Fruit fly (Drosophila melanogaster) whole organism, embryonic: ENCODE measurements around the gene CG9044.
A peak's percentile ranks its signal among the peaks of the same experiment; 100 is the strongest.

Source experiments
- Abd-B ChIP-seq: fragments of 200-800 bp; sonication (Bioruptor generic); optimal IDR thresholded peaks from 2 replicates; lab custom pipeline; 2018; ENCODE audit warnings: missing biosample characterization, mild to moderate bottlenecking, missing genetic modification characterization, moderate library complexity
- CG10979 ChIP-seq: fragments of 200-800 bp; sonication (Bioruptor generic); optimal IDR thresholded peaks from 2 replicates; lab custom pipeline; 2018; ENCODE audit warnings: missing biosample characterization, mild to moderate bottlenecking, missing genetic modification characterization, moderate library complexity
- CG11504 ChIP-seq: fragments of 200-800 bp; sonication (Bioruptor generic); optimal IDR thresholded peaks from 3 replicates; lab custom pipeline; 2019; ENCODE audit warnings: missing biosample characterization, mild to moderate bottlenecking, missing genetic modification characterization, moderate library complexity
- CG12236 ChIP-seq: fragments of 200-800 bp; sonication (Bioruptor generic); optimal IDR thresholded peaks from 2 replicates; lab custom pipeline; 2016; ENCODE audit warnings: missing biosample characterization, missing genetic modification characterization
- CG13775 ChIP-seq: fragments of 200-800 bp; sonication (Bioruptor generic); optimal IDR thresholded peaks from 3 replicates; lab custom pipeline; 2017; ENCODE audit warnings: missing biosample characterization, mild to moderate bottlenecking, missing genetic modification characterization
- CG17361 ChIP-seq: fragments of 200-800 bp; sonication (Bioruptor generic); IDR thresholded peaks from 3 replicates; pipeline ENCODE4 v1.3.6; 2022; ENCODE audit warnings: missing biosample characterization, missing genetic modification characterization
- CG2678 ChIP-seq: fragments of 200-800 bp; sonication (Bioruptor generic); optimal IDR thresholded peaks from 3 replicates; lab custom pipeline; 2019; ENCODE audit warnings: missing biosample characterization, mild to moderate bottlenecking, missing genetic modification characterization, moderate library complexity
- CG2889 ChIP-seq: fragments of 200-800 bp; sonication (Bioruptor generic); IDR thresholded peaks from 3 replicates; pipeline ENCODE4 v1.3.6; 2022; ENCODE audit warnings: missing biosample characterization, missing genetic modification characterization
- CG30403 ChIP-seq: fragments of 200-800 bp; sonication (Bioruptor generic); optimal IDR thresholded peaks from 3 replicates; lab custom pipeline; 2016; ENCODE audit warnings: missing biosample characterization, missing genetic modification characterization
- CG31365 ChIP-seq: fragments of 200-800 bp; sonication (Bioruptor generic); optimal IDR thresholded peaks from 2 replicates; lab custom pipeline; 2018; ENCODE audit warnings: missing biosample characterization, mild to moderate bottlenecking, missing genetic modification characterization
- CG3726 ChIP-seq: fragments of 200-800 bp; sonication (Bioruptor generic); IDR thresholded peaks from 3 replicates; pipeline ENCODE4, ENCODE4 v1.3.6; 2022; ENCODE audit warnings: missing biosample characterization, missing genetic modification characterization
- CG3847 ChIP-seq: fragments of 200-800 bp; sonication (Bioruptor generic); IDR thresholded peaks from 2 replicates; pipeline ENCODE4 v1.3.6; 2022; ENCODE audit warnings: missing biosample characterization, missing genetic modification characterization
- CG4404 ChIP-seq: fragments of 200-800 bp; sonication (Bioruptor generic); IDR thresholded peaks from 2 replicates; pipeline ENCODE4 v1.3.6; 2022; ENCODE audit warnings: missing biosample characterization, missing genetic modification characterization
- CG4730 ChIP-seq: fragments of 200-800 bp; sonication (Bioruptor generic); IDR thresholded peaks from 2 replicates; pipeline ENCODE4 v1.3.6; 2022; ENCODE audit warnings: missing biosample characterization, missing genetic modification characterization
- CG4854 ChIP-seq: fragments of 200-800 bp; sonication (Bioruptor generic); optimal IDR thresholded peaks from 2 replicates; lab custom pipeline; 2016; ENCODE audit warnings: missing biosample characterization, missing genetic modification characterization, inconsistent platforms
- CG7357 ChIP-seq: fragments of 200-800 bp; sonication (Bioruptor generic); IDR thresholded peaks from 3 replicates; pipeline ENCODE4 v1.3.6; 2022; ENCODE audit warnings: missing biosample characterization, missing genetic modification characterization
- CG8281 ChIP-seq: fragments of 200-800 bp; sonication (Bioruptor generic); optimal IDR thresholded peaks from 2 replicates; lab custom pipeline; 2018; ENCODE audit warnings: missing biosample characterization, mild to moderate bottlenecking, missing genetic modification characterization, moderate library complexity
- CG8388 ChIP-seq: fragments of 200-800 bp; sonication (Bioruptor generic); optimal IDR thresholded peaks from 2 replicates; lab custom pipeline; 2019; ENCODE audit warnings: missing biosample characterization, mild to moderate bottlenecking, missing genetic modification characterization, moderate library complexity
- CG9727 ChIP-seq: fragments of 200-800 bp; sonication (Bioruptor generic); optimal IDR thresholded peaks from 3 replicates; lab custom pipeline; 2017; ENCODE audit warnings: missing biosample characterization, mild to moderate bottlenecking, missing genetic modification characterization
- CG9817 ChIP-seq: fragments of 200-800 bp; sonication (Bioruptor generic); optimal IDR thresholded peaks from 2 replicates; lab custom pipeline; 2018; ENCODE audit warnings: missing biosample characterization, mild to moderate bottlenecking, missing genetic modification characterization, moderate library complexity
- CG9876 ChIP-seq: fragments of 200-800 bp; sonication (Bioruptor generic); optimal IDR thresholded peaks from 2 replicates; lab custom pipeline; 2016; ENCODE audit warnings: missing biosample characterization, missing genetic modification characterization
- Chrac-16 ChIP-seq: fragments of 200-800 bp; sonication (Bioruptor generic); optimal IDR thresholded peaks from 3 replicates; lab custom pipeline; 2016; ENCODE audit warnings: missing biosample characterization, missing genetic modification characterization
- CoRest ChIP-seq: fragments of 200-800 bp; sonication (Bioruptor generic); optimal IDR thresholded peaks from 3 replicates; lab custom pipeline; 2018; ENCODE audit warnings: missing biosample characterization, mild to moderate bottlenecking, missing genetic modification characterization, moderate library complexity
- Dek ChIP-seq: fragments of 200-800 bp; sonication (Bioruptor generic); optimal IDR thresholded peaks from 3 replicates; lab custom pipeline; 2019; ENCODE audit warnings: missing biosample characterization, mild to moderate bottlenecking, missing genetic modification characterization, moderate library complexity
- Fer1 ChIP-seq: fragments of 200-800 bp; sonication (Bioruptor generic); optimal IDR thresholded peaks from 2 replicates; lab custom pipeline; 2017; ENCODE audit warnings: missing biosample characterization, mild to moderate bottlenecking, missing genetic modification characterization
- HLH3B ChIP-seq: fragments of 200-800 bp; sonication (Bioruptor generic); IDR thresholded peaks from 2 replicates; pipeline ENCODE4 v1.3.6; 2022; ENCODE audit warnings: missing biosample characterization, missing genetic modification characterization
- HLHmδ ChIP-seq: fragments of 200-800 bp; sonication (Bioruptor generic); optimal IDR thresholded peaks from 2 replicates; lab custom pipeline; 2018; ENCODE audit warnings: missing biosample characterization, mild to moderate bottlenecking, missing genetic modification characterization, moderate library complexity
- Jarid2 ChIP-seq: fragments of 200-800 bp; sonication (Bioruptor generic); optimal IDR thresholded peaks from 3 replicates; lab custom pipeline; 2017; ENCODE audit warnings: mild to moderate bottlenecking, missing biosample characterization, missing genetic modification reagents, missing genetic modification characterization
- Lim3 ChIP-seq: fragments of 200-800 bp; sonication (Bioruptor generic); IDR thresholded peaks from 2 replicates; pipeline ENCODE4 v1.3.6; 2022; ENCODE audit warnings: missing biosample characterization, missing genetic modification characterization
- Rfx ChIP-seq: fragments of 200-800 bp; sonication (Bioruptor generic); IDR thresholded peaks from 2 replicates; pipeline ENCODE4 v1.3.6; 2022; ENCODE audit warnings: missing biosample characterization, missing genetic modification characterization
- Side ChIP-seq: fragments of 200-800 bp; sonication (Bioruptor generic); optimal IDR thresholded peaks from 2 replicates; lab custom pipeline; 2016; ENCODE audit warnings: missing biosample characterization, missing genetic modification characterization
- Sox100B ChIP-seq: fragments of 200-800 bp; sonication (Bioruptor generic); optimal IDR thresholded peaks from 3 replicates; lab custom pipeline; 2018; ENCODE audit warnings: missing biosample characterization, mild to moderate bottlenecking, missing genetic modification characterization
- Tbp ChIP-seq: fragments of >200 bp; optimal IDR thresholded peaks from 2 replicates; lab custom pipeline; 2018; ENCODE audit warnings: missing biosample characterization, missing genetic modification characterization
- Xrp1 ChIP-seq: fragments of 200-800 bp; sonication (Bioruptor generic); IDR thresholded peaks from 2 replicates; pipeline ENCODE4 v1.3.6; 2022; ENCODE audit warnings: missing biosample characterization, missing genetic modification characterization
- YL-1 ChIP-seq: fragments of 200-800 bp; sonication (Bioruptor generic); optimal IDR thresholded peaks from 3 replicates; lab custom pipeline; 2017; ENCODE audit warnings: missing biosample characterization, mild to moderate bottlenecking, missing genetic modification characterization
- ab ChIP-seq: fragments of 200-800 bp; sonication (Bioruptor generic); optimal IDR thresholded peaks from 2 replicates; lab custom pipeline; 2016; ENCODE audit warnings: missing biosample characterization, missing genetic modification characterization
- bsh ChIP-seq, 2 experiments: fragments of 200-800 bp; sonication (Bioruptor generic); optimal IDR thresholded peaks; 2 replicates each; lab custom pipeline; 2017 to 2018; ENCODE audit warnings: mild to moderate bottlenecking in 2 of 2, missing biosample characterization in 2 of 2, missing genetic modification characterization in 2 of 2, moderate library complexity in 1 of 2
- cas ChIP-seq: fragments of 200-800 bp; sonication (Bioruptor generic); IDR thresholded peaks from 2 replicates; pipeline ENCODE4 v1.3.6; 2022; ENCODE audit warnings: missing biosample characterization, missing genetic modification characterization
- crp ChIP-seq, 2 experiments: fragments of 200-800 bp; sonication (Bioruptor generic); optimal IDR thresholded peaks; 2 replicates in 1 of 2; 3 replicates in 1 of 2; lab custom pipeline; 2017; ENCODE audit warnings: missing biosample characterization in 2 of 2, missing genetic modification characterization in 2 of 2, mild to moderate bottlenecking in 1 of 2, moderate library complexity in 1 of 2
- cwo ChIP-seq: fragments of 200-800 bp; sonication (Bioruptor generic); optimal IDR thresholded peaks from 3 replicates; lab custom pipeline; 2017; ENCODE audit warnings: missing biosample characterization, missing genetic modification characterization, mild to moderate bottlenecking, moderate library complexity, missing genetic modification reagents
- ewg ChIP-seq: fragments of 200-800 bp; sonication (Bioruptor generic); optimal IDR thresholded peaks from 3 replicates; lab custom pipeline; 2017; ENCODE audit warnings: mild to moderate bottlenecking, missing biosample characterization, missing genetic modification reagents, missing genetic modification characterization
- gem ChIP-seq: fragments of 200-800 bp; sonication (Bioruptor generic); optimal IDR thresholded peaks from 2 replicates; lab custom pipeline; 2019; ENCODE audit warnings: missing biosample characterization, mild to moderate bottlenecking, missing genetic modification characterization, moderate library complexity
- inv ChIP-seq: fragments of 200-800 bp; sonication (Bioruptor generic); IDR thresholded peaks from 2 replicates; pipeline ENCODE4 v1.3.6; 2022; ENCODE audit warnings: missing biosample characterization, missing genetic modification characterization; ENCODE audit not compliant: partially characterized antibody
- lab ChIP-seq: fragments of 200-800 bp; sonication (Bioruptor generic); optimal IDR thresholded peaks from 3 replicates; lab custom pipeline; 2017; ENCODE audit warnings: missing biosample characterization, missing genetic modification characterization, mild to moderate bottlenecking, moderate library complexity, missing genetic modification reagents
- lbe ChIP-seq: fragments of 200-800 bp; sonication (Bioruptor generic); optimal IDR thresholded peaks from 2 replicates; lab custom pipeline; 2016; ENCODE audit warnings: missing biosample characterization, mild to moderate bottlenecking, missing genetic modification characterization
- sna ChIP-seq: fragments of 200-800 bp; sonication (Bioruptor generic); IDR thresholded peaks from 2 replicates; pipeline ENCODE4 v1.3.6; 2022; ENCODE audit warnings: missing biosample characterization, missing genetic modification characterization; ENCODE audit not compliant: partially characterized antibody
- sqz ChIP-seq: fragments of 200-800 bp; sonication (Bioruptor generic); optimal IDR thresholded peaks from 3 replicates; lab custom pipeline; 2018; ENCODE audit warnings: missing biosample characterization, mild to moderate bottlenecking, missing genetic modification characterization
- tll ChIP-seq, 2 experiments: fragments of 200-800 bp in 1 of 2; fragments of >200 bp in 1 of 2; sonication (Bioruptor generic) in 1 of 2; optimal IDR thresholded peaks; 2 replicates each; lab custom pipeline; 2017 to 2019; ENCODE audit warnings: missing biosample characterization in 2 of 2, missing genetic modification characterization in 2 of 2, mild to moderate bottlenecking in 1 of 2, moderate library complexity in 1 of 2
- trh ChIP-seq: fragments of 200-800 bp; sonication (Bioruptor generic); optimal IDR thresholded peaks from 2 replicates; lab custom pipeline; 2016; ENCODE audit warnings: missing biosample characterization, missing genetic modification characterization
- ttk ChIP-seq: fragments of 200-800 bp; sonication (Bioruptor generic); IDR thresholded peaks from 2 replicates; pipeline ENCODE4 v2.1.2; 2022; ENCODE audit warnings: missing biosample characterization, missing genetic modification characterization

Gene CG9044

dm6 chr2L:5972005-5972404 is 22.8 kb downstream of the CG9044 start (continued):
- TF ChIP-seq Lim3 (GFP tag; lab: Robert Waterston, UW) (no peak), sqz (GFP tag; lab: Kevin White, UChicago) (no peak), CG9727 (peak; percentile 43), CG8388 (peak; percentile 15), Dek (tag; lab: Kevin White, UChicago) (peak; percentile 12), sna (GFP tag; lab: Robert Waterston, UW) (no peak), Fer1 (GFP tag; lab: Kevin White, UChicago) (no peak), Side (no peak), ab (GFP tag; lab: Kevin White, UChicago) (no peak), cas (GFP tag; lab: Robert Waterston, UW) (0 out of 2 replicates have a peak, but pooled peaks have one; percentile 34), Xrp1 (GFP tag; lab: Robert Waterston, UW) (0 out of 2 replicates have a peak, but pooled peaks have one; percentile 43), CG2889 (no peak), CG10979 (tag; lab: Kevin White, UChicago) (peak; percentile 16), Abd-B (peak; percentile 27), ewg (GFP tag; lab: Kevin White, UChicago) (peak; percentile 14), CG9876 (GFP tag; lab: Kevin White, UChicago) (no peak), CG17361 (GFP tag; lab: Robert Waterston, UW) (0 out of 3 replicates have a peak, but pooled peaks have one; percentile 41), Chrac-16 (GFP tag; lab: Kevin White, UChicago) (peak; percentile 4), bsh (GFP tag; optimal IDR thresholded peaks at IDR 0.05; lab: Kevin White, UChicago) (peak in 1 of 2 experiments; percentile 59), HLHmδ (GFP tag; lab: Kevin White, UChicago) (no peak), CG4404 (GFP tag; lab: Robert Waterston, UW) (no peak), CG8281 (tag; lab: Kevin White, UChicago) (no peak), lbe (peak; percentile 61), CG9817 (tag; lab: Kevin White, UChicago) (no peak), lab (GFP tag; lab: Kevin White, UChicago) (peak; percentile 63), YL-1 (no peak), tll (GFP tag; optimal IDR thresholded peaks at IDR 0.05; lab: Kevin White, UChicago) (no peak), CG3726 (GFP tag; lab: Robert Waterston, UW) (no peak), ttk (GFP tag; lab: Robert Waterston, UW) (peak; percentile 39; the same call in 1 of the 2 replicates), CG7357 (GFP tag; lab: Robert Waterston, UW) (no peak), CG30403 (peak; percentile 56), HLH3B (GFP tag; lab: Robert Waterston, UW) (peak; percentile 26; the same call in 1 of the 2 replicates), CoRest (no peak), CG4730 (0 out of 2 replicates have a peak, but pooled peaks have one; percentile 10), CG11504 (tag; lab: Kevin White, UChicago) (peak; percentile 43), CG12236 (GFP tag; lab: Kevin White, UChicago) (no peak), CG31365 (tag; lab: Kevin White, UChicago) (no peak), cwo (no peak), trh (GFP tag; lab: Kevin White, UChicago) (no peak), inv (GFP tag; lab: Robert Waterston, UW) (no peak), CG2678 (peak; percentile 34), gem (tag; lab: Kevin White, UChicago) (peak; percentile 59), Rfx (GFP tag; lab: Robert Waterston, UW) (peak; percentile 81), crp (GFP tag; optimal IDR thresholded peaks at IDR 0.05; lab: Kevin White, UChicago) (no peak), Sox100B (GFP tag; lab: Kevin White, UChicago) (no peak), Jarid2 (GFP tag; lab: Kevin White, UChicago) (no peak), CG13775 (GFP tag; lab: Kevin White, UChicago) (peak; percentile 21), CG3847 (GFP tag; lab: Robert Waterston, UW) (peak; percentile 40; the same call in 1 of the 2 replicates), Tbp (GFP tag; lab: Kevin White, UChicago) (no peak), CG4854 (GFP tag; lab: Kevin White, UChicago) (no peak)
